Worm (Caenorhabditis elegans): ENCODE measurements around the gene T21D12.12.

T21D12.12 gene

DNA sequence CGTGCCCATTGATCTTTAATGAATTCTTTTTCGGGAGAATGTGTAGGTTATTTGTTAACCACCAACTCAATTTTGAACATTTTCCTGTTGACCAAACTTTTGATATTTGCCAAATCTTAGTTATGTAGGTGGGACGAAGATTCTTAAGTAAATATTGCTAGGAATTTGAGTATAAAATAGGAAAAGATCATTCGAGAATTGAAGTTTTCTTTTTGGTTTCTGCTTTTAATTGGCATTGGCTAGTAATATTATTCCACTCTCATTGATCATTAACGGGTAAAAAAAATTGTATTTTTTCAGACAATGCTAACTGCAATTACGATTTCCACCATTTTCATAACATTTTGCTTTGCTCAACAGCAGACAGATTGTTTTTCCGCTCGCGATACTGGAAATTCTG, at the start of gene T21D12.12:
Gene T21D12.12, plus strand, starts transcription at position 301 of the 400 bp plus-strand sequence.
- TF ChIP-seq ceh-39 (tag; optimal IDR thresholded peaks at IDR 0.05) = no peak
- no peak for TF ChIP-seq unc-39 (tag; optimal IDR thresholded peaks at IDR 0.05)
- TF ChIP-seq sptf-1 (tag; optimal IDR thresholded peaks at IDR 0.05) = no peak
- TF ChIP-seq mep-1 (tag; optimal IDR thresholded peaks at IDR 0.05) = no peak
- no peak for TF ChIP-seq drap-1 (GFP tag; optimal IDR thresholded peaks at IDR 0.05)
- TF ChIP-seq lsy-2 (tag; optimal IDR thresholded peaks at IDR 0.05) = no peak
- no peak for TF ChIP-seq hlh-1 (tag; optimal IDR thresholded peaks at IDR 0.05)
- TF ChIP-seq pha-4 (tag; optimal IDR thresholded peaks at IDR 0.05) = no peak
- no peak for TF ChIP-seq ham-2 (GFP tag; optimal IDR thresholded peaks at IDR 0.05)
- TF ChIP-seq nhr-237 (tag; optimal IDR thresholded peaks at IDR 0.05) = no peak
- TF ChIP-seq mab-5 (tag; optimal IDR thresholded peaks at IDR 0.05) = no peak
- no peak for TF ChIP-seq zip-8 (tag; optimal IDR thresholded peaks at IDR 0.05)
- TF ChIP-seq nhr-76 (tag; optimal IDR thresholded peaks at IDR 0.05) = no peak
- no peak for TF ChIP-seq nhr-12 (tag; optimal IDR thresholded peaks at IDR 0.05)
- no peak for TF ChIP-seq cnd-1 (tag; optimal IDR thresholded peaks at IDR 0.05)
- no peak for TF ChIP-seq nhr-28 (tag; optimal IDR thresholded peaks at IDR 0.05)
- no peak for TF ChIP-seq lin-13 (tag; optimal IDR thresholded peaks at IDR 0.05)
- TF ChIP-seq mls-2 (tag; optimal IDR thresholded peaks at IDR 0.05) = no peak
- TF ChIP-seq nhr-2 (tag; optimal IDR thresholded peaks at IDR 0.05) = no peak

DNA sequence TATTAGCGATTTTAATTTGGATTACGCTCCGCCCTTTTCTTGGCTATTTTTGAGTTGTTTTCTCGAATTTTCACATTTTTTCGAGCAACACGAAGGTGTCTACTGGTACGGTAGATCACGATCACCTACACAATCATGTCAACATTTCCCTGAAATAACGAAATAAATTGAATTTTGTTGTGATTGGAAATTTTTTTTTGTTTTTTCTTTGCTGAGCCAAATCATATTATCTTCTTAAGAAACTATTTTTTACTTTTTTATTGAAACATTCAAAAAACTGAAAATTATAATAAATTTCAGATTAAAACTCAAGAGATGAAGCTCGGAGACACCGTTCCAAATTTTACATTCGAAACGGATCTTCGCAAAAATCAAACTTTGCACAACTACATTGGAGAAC, 48.0 kb upstream of the T21D12.12 start, which contains the start of gene prdx-6:
Gene prdx-6, plus strand, starts transcription at position 301 of the 400 bp plus-strand sequence.
- no peak for TF ChIP-seq ceh-83 (GFP tag; optimal IDR thresholded peaks at IDR 0.05)
- TF ChIP-seq unc-62 (GFP tag; optimal IDR thresholded peaks at IDR 0.05) = no peak
- TF ChIP-seq bed-3 (GFP tag; optimal IDR thresholded peaks at IDR 0.05) = no peak
- TF ChIP-seq ceh-39 (tag; optimal IDR thresholded peaks at IDR 0.05) = no peak
- no peak for TF ChIP-seq nhr-76 (tag; optimal IDR thresholded peaks at IDR 0.05)
- TF ChIP-seq elt-1 (tag; optimal IDR thresholded peaks at IDR 0.05; ENCODE audit: borderline replicate concordance, insufficient read depth) = no peak
- TF ChIP-seq tbx-8 (GFP tag; optimal IDR thresholded peaks at IDR 0.05) = no peak
- TF ChIP-seq snpc-4 (tag; optimal IDR thresholded peaks at IDR 0.05) = no peak
- TF ChIP-seq nhr-2 (tag; optimal IDR thresholded peaks at IDR 0.05) = no peak
- TF ChIP-seq unc-120 (tag; optimal IDR thresholded peaks at IDR 0.05; ENCODE audit: poor library complexity, severe bottlenecking) = no peak
- TF ChIP-seq elt-3 (tag; optimal IDR thresholded peaks at IDR 0.05) = no peak
- no peak for TF ChIP-seq sem-2 (GFP tag; optimal IDR thresholded peaks at IDR 0.05)
- TF ChIP-seq zip-8 (tag; optimal IDR thresholded peaks at IDR 0.05) = no peak
- TF ChIP-seq nhr-12 (tag; optimal IDR thresholded peaks at IDR 0.05) = no peak
- no peak for TF ChIP-seq ces-1 (GFP tag; optimal IDR thresholded peaks at IDR 0.05)
- TF ChIP-seq pha-4 (tag; optimal IDR thresholded peaks at IDR 0.05) = no peak
- no peak for TF ChIP-seq sptf-1 (tag; optimal IDR thresholded peaks at IDR 0.05)
- TF ChIP-seq M03D4.4 (tag; optimal IDR thresholded peaks at IDR 0.05) = no peak
- TF ChIP-seq cnd-1 (tag; optimal IDR thresholded peaks at IDR 0.05) = no peak

DNA sequence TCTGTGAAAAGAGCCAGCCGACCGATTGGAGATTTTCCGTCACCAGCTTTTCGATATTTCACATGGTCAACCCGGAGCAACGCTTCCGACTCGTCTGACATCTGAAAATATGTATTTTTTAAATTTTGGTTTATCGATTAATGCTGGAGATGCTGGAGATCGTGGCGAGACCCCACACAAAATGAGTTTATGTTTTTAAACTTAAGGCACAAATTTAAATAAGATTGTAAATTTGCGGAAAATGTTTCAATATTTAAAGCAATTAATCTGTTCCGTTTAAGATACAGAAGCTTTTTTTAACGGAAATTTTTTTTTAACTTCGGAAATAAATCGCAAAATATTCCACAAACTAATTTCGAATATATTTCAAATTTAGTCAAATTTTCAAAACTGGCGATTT, 34.6 kb upstream of the T21D12.12 start, which contains the start of gene gtf-2H1:
Gene gtf-2H1, minus strand, starts transcription at position 101 of the 400 bp plus-strand sequence.
- no peak for TF ChIP-seq lsy-2 (tag; optimal IDR thresholded peaks at IDR 0.05)
- TF ChIP-seq nhr-237 (tag; optimal IDR thresholded peaks at IDR 0.05) = no peak
- TF ChIP-seq flh-1 (GFP tag; optimal IDR thresholded peaks at IDR 0.05) = no peak
- no peak for TF ChIP-seq unc-62 (GFP tag; optimal IDR thresholded peaks at IDR 0.05)
- TF ChIP-seq ceh-83 (GFP tag; optimal IDR thresholded peaks at IDR 0.05) = no peak
- TF ChIP-seq nhr-76 (tag; optimal IDR thresholded peaks at IDR 0.05) = no peak
- TF ChIP-seq lin-13 (tag; optimal IDR thresholded peaks at IDR 0.05) = no peak
- TF ChIP-seq drap-1 (GFP tag; optimal IDR thresholded peaks at IDR 0.05) = no peak
- TF ChIP-seq mab-5 (tag; optimal IDR thresholded peaks at IDR 0.05) = no peak
- TF ChIP-seq nhr-12 (tag; optimal IDR thresholded peaks at IDR 0.05) = no peak
- TF ChIP-seq snpc-4 (tag; optimal IDR thresholded peaks at IDR 0.05) = no peak
- no peak for TF ChIP-seq ham-2 (GFP tag; optimal IDR thresholded peaks at IDR 0.05)

DNA sequence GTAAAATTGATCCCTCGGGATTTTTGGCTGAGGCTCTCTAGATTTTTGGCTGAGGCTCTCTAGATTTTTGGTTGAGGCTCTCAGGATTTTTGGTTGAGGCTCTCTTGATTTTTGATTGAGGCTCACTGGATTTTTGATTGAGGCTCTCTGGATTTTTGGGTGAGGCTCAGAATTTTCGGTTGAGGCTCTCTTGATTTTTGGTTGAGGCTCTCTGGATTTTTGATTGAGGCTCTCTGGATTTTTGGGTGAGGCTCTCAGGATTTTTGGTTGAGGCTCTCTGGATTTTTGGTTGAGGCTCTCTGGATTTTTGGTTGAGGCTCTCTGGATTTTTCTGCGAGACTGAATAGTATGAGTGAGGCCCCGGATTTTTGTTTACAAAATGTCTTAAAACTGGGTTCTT, 30.1 kb upstream of the T21D12.12 start:
- TF ChIP-seq sem-2 (GFP tag; optimal IDR thresholded peaks at IDR 0.05) = no peak
- TF ChIP-seq bed-3 (GFP tag; optimal IDR thresholded peaks at IDR 0.05) = no peak
- no peak for TF ChIP-seq elt-1 (tag; optimal IDR thresholded peaks at IDR 0.05; ENCODE audit: borderline replicate concordance, insufficient read depth)
- no peak for TF ChIP-seq unc-39 (tag; optimal IDR thresholded peaks at IDR 0.05)
- TF ChIP-seq nhr-12 (tag; optimal IDR thresholded peaks at IDR 0.05) = no peak
- TF ChIP-seq nhr-2 (tag; optimal IDR thresholded peaks at IDR 0.05) = no peak
- TF ChIP-seq nhr-28 (tag; optimal IDR thresholded peaks at IDR 0.05) = no peak
- TF ChIP-seq unc-62 (GFP tag; optimal IDR thresholded peaks at IDR 0.05) = no peak
- no peak for TF ChIP-seq ces-1 (GFP tag; optimal IDR thresholded peaks at IDR 0.05)
- TF ChIP-seq elt-3 (tag; optimal IDR thresholded peaks at IDR 0.05) = no peak
- TF ChIP-seq mls-2 (tag; optimal IDR thresholded peaks at IDR 0.05) = no peak
- TF ChIP-seq ceh-83 (GFP tag; optimal IDR thresholded peaks at IDR 0.05) = no peak
- no peak for TF ChIP-seq ceh-43 (GFP tag; optimal IDR thresholded peaks at IDR 0.05)
- no peak for TF ChIP-seq mab-5 (tag; optimal IDR thresholded peaks at IDR 0.05)
- TF ChIP-seq tbx-8 (GFP tag; optimal IDR thresholded peaks at IDR 0.05) = no peak
- TF ChIP-seq cnd-1 (tag; optimal IDR thresholded peaks at IDR 0.05) = no peak
